Worm (Caenorhabditis elegans) whole organism, L3 larva: ENCODE results near the gene tat-6.

Experiments
- aly-2 ChIP-seq: fragments of 150-350 bp; optimal IDR thresholded peaks from 2 replicates; lab custom pipeline; 2014; ENCODE audit warnings: missing biosample characterization, missing genetic modification characterization
- ama-1 ChIP-seq: fragments of 150-350 bp; optimal IDR thresholded peaks from 2 replicates; lab custom pipeline; 2018
- ceh-16 ChIP-seq: sonication (generic microtip); optimal IDR thresholded peaks from 2 replicates; lab custom pipeline; 2017; ENCODE audit warnings: missing biosample characterization, missing genetic modification characterization
- ceh-82 ChIP-seq: fragments of 150-350 bp; optimal IDR thresholded peaks from 2 replicates; lab custom pipeline; 2014; ENCODE audit warnings: missing biosample characterization, missing genetic modification characterization
- egl-5 ChIP-seq: fragments of 150-350 bp; optimal IDR thresholded peaks from 2 replicates; lab custom pipeline; 2017; ENCODE audit warnings: missing biosample characterization, missing genetic modification reagents, missing genetic modification characterization, inconsistent platforms
- elt-1 ChIP-seq: fragments of 150-350 bp; optimal IDR thresholded peaks from 2 replicates; lab custom pipeline; 2014; ENCODE audit warnings: missing biosample characterization, missing genetic modification characterization
- fkh-10 ChIP-seq: sonication (generic microtip); optimal IDR thresholded peaks from 2 replicates; lab custom pipeline; 2017; ENCODE audit warnings: missing biosample characterization, missing genetic modification reagents, missing genetic modification characterization
- mdl-1 ChIP-seq: fragments of 150-350 bp; optimal IDR thresholded peaks from 2 replicates; lab custom pipeline; 2014; ENCODE audit warnings: missing biosample characterization, missing genetic modification characterization
- nhr-43 ChIP-seq: sonication (generic microtip); optimal IDR thresholded peaks from 2 replicates; lab custom pipeline; 2016; ENCODE audit warnings: mild to moderate bottlenecking, missing genetic modification characterization, missing compliant biosample characterization; ENCODE audit not compliant: poor library complexity, severe bottlenecking
- nhr-76 ChIP-seq: fragments of 150-350 bp; sonication (generic microtip); optimal IDR thresholded peaks from 5 replicates; lab custom pipeline; 2014; ENCODE audit warnings: missing biosample characterization, missing genetic modification characterization
- pha-4 ChIP-seq: fragments of 150-350 bp; optimal IDR thresholded peaks from 2 replicates; lab custom pipeline; 2014; ENCODE audit warnings: missing biosample characterization, missing genetic modification reagents, missing genetic modification characterization
- skn-1 ChIP-seq: fragments of 150-350 bp; optimal IDR thresholded peaks from 2 replicates; lab custom pipeline; 2014; ENCODE audit warnings: missing biosample characterization, missing genetic modification characterization
- snpc-4 ChIP-seq: fragments of 150-350 bp; optimal IDR thresholded peaks from 2 replicates; lab custom pipeline; 2014; ENCODE audit warnings: missing biosample characterization, missing genetic modification characterization
- unc-39 ChIP-seq: sonication (generic microtip); optimal IDR thresholded peaks from 4 replicates; lab custom pipeline; 2017; ENCODE audit warnings: missing biosample characterization, missing genetic modification characterization

DNA sequence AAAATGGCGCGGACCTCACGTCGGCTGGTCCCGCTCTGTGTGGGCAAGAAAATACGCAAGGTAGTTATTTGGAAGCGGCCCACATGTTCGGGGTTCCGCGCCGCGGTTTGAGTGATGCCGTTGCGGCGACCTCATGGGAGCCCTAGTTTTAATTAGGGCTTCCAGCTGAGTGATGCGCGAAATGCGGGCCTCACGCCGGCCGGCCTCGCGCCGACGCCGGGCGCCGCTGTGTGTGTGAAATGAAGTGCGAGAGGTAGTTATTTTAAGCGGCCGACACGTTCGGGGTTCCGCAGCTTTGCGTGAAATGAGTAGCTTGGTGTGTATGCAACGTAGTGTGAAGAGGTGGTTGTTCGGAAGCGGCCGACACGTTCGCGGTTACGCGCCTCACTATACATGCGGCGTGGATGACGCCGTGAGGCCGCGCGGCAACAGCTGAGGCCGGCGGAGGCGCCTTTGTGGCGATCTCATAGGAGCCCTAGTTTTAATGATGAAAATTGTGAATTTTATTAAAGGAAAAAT lies 21.1 kb downstream of the tat-6 start:
- no peak for TF ChIP-seq unc-39 (tag; lab: Kevin White, UChicago)
- no peak for TF ChIP-seq pha-4
- no peak for TF ChIP-seq nhr-76 (tag; lab: Kevin White, UChicago)
- TF ChIP-seq ceh-16 (tag; lab: Kevin White, UChicago), result no peak
- no peak for TF ChIP-seq elt-1
- TF ChIP-seq ama-1 (lab: Kevin White, UChicago), result no peak
- no peak for TF ChIP-seq aly-2
- TF ChIP-seq mdl-1 (tag; lab: Kevin White, UChicago), result no peak
- no peak for TF ChIP-seq nhr-43 (tag; lab: Kevin White, UChicago)
- no peak for TF ChIP-seq egl-5 (tag; lab: Kevin White, UChicago)
- TF ChIP-seq ceh-82 (tag; lab: Kevin White, UChicago), result no peak
- no peak for TF ChIP-seq fkh-10 (GFP tag; lab: Kevin White, UChicago)
- no peak for TF ChIP-seq skn-1
- no peak for TF ChIP-seq snpc-4 (tag; lab: Kevin White, UChicago)
